Fruit fly (Drosophila melanogaster): ENCODE data around the gene r-l.
A peak's percentile ranks its signal among the peaks of the same experiment; 100 is the strongest.

dm6 chr3R:21097631-21098117 is 24.6 kb upstream of the r-l start, which contains the start of gene RhoGAP93B:
- TF ChIP-seq tj (GFP tag; optimal IDR thresholded peaks at IDR 0.05): peak; percentile 81
- peak; percentile 85 for TF ChIP-seq CG1620 (GFP tag; optimal IDR thresholded peaks at IDR 0.05)
- TF ChIP-seq CG12768 (GFP tag; optimal IDR thresholded peaks at IDR 0.05): peak; percentile 92
- no peak for TF ChIP-seq CG5204 (GFP tag; optimal IDR thresholded peaks at IDR 0.05)
- no peak for TF ChIP-seq kay (GFP tag; ENCODE audit: borderline replicate concordance)
- peak; percentile 78 for TF ChIP-seq cic (GFP tag; optimal IDR thresholded peaks at IDR 0.05)
- TF ChIP-seq toe (GFP tag; optimal IDR thresholded peaks at IDR 0.05): peak; percentile 95
